Worm (Caenorhabditis elegans) whole organism, L4 larva: ENCODE measurements around the gene F41C3.2.

Source experiments
- F44E2.7 ChIP-seq: fragments of 200-800 bp; sonication (Bioruptor generic); IDR thresholded peaks from 2 replicates; pipeline ENCODE4 v2.1.2; 2022; ENCODE audit warnings: missing genetic modification characterization, missing compliant biosample characterization
- T20F7.1 ChIP-seq: fragments of 200-800 bp; sonication (Bioruptor generic); optimal IDR thresholded peaks from 2 replicates; lab custom pipeline; 2018; ENCODE audit warnings: mild to moderate bottlenecking, missing genetic modification characterization, missing compliant biosample characterization
- Y5F2A.4 ChIP-seq: fragments of 200-800 bp; sonication (Bioruptor generic); optimal IDR thresholded peaks from 2 replicates; lab custom pipeline; 2018; ENCODE audit warnings: mild to moderate bottlenecking, missing genetic modification characterization, missing compliant biosample characterization
- aha-1 ChIP-seq: fragments of 150-350 bp; peaks from one replicate; lab custom pipeline; 2014; ENCODE audit warnings: missing biosample characterization, missing genetic modification characterization
- ama-1 ChIP-seq: fragments of 150-350 bp; optimal IDR thresholded peaks from 2 replicates; lab custom pipeline; 2014; ENCODE audit warnings: inconsistent platforms, mixed read lengths
- attf-4 ChIP-seq: sonication (generic microtip); optimal IDR thresholded peaks from 3 replicates; lab custom pipeline; 2017; ENCODE audit warnings: missing biosample characterization, missing genetic modification characterization
- ceh-20 ChIP-seq: fragments of 200-800 bp; sonication (Bioruptor generic); IDR thresholded peaks from 2 replicates; pipeline ENCODE4 v1.3.6; 2022; ENCODE audit warnings: missing genetic modification reagents, missing genetic modification characterization, missing compliant biosample characterization
- ceh-32 ChIP-seq: sonication (generic microtip); optimal IDR thresholded peaks from 2 replicates; lab custom pipeline; 2016; ENCODE audit warnings: mild to moderate bottlenecking, missing genetic modification characterization, missing compliant biosample characterization; ENCODE audit not compliant: poor library complexity
- ceh-44 ChIP-seq: fragments of 200-800 bp; sonication (Bioruptor generic); IDR thresholded peaks from 2 replicates; pipeline ENCODE4 v1.3.6; 2022; ENCODE audit warnings: missing genetic modification reagents, missing genetic modification characterization, missing compliant biosample characterization
- ctbp-1 ChIP-seq: fragments of 200-800 bp; sonication (Bioruptor generic); IDR thresholded peaks from 2 replicates; pipeline ENCODE4 v1.3.6; 2022; ENCODE audit warnings: missing genetic modification reagents, missing genetic modification characterization, missing compliant biosample characterization
- daf-16 ChIP-seq, 3 experiments: sonication (generic microtip); optimal IDR thresholded peaks; 2 replicates each; lab custom pipeline; 2016 to 2017; ENCODE audit warnings: missing genetic modification characterization in 3 of 3, missing genetic modification reagents in 3 of 3, mild to moderate bottlenecking in 2 of 3, missing compliant biosample characterization in 2 of 3, missing biosample characterization in 1 of 3, moderate library complexity in 1 of 3
- dmd-6 ChIP-seq: fragments of 200-800 bp; sonication (Bioruptor generic); IDR thresholded peaks from 2 replicates; pipeline ENCODE4 v1.3.6; 2022; ENCODE audit warnings: missing genetic modification reagents, missing genetic modification characterization, missing compliant biosample characterization
- dve-1 ChIP-seq: sonication (generic microtip); optimal IDR thresholded peaks from 2 replicates; lab custom pipeline; 2017; ENCODE audit warnings: antibody characterized with exemption, mild to moderate bottlenecking, missing genetic modification characterization, missing compliant biosample characterization; ENCODE audit not compliant: insufficient read depth
- egl-43 ChIP-seq: fragments of 200-800 bp; sonication (Bioruptor generic); IDR thresholded peaks from 2 replicates; pipeline ENCODE4 v1.3.6; 2022; ENCODE audit warnings: missing genetic modification reagents, missing genetic modification characterization, missing compliant biosample characterization
- fos-1 ChIP-seq: fragments of 150-350 bp; optimal IDR thresholded peaks from 2 replicates; lab custom pipeline; 2014; ENCODE audit warnings: missing biosample characterization, missing genetic modification characterization
- hlh-11 ChIP-seq: fragments of 200-800 bp; sonication (Bioruptor generic); optimal IDR thresholded peaks from 2 replicates; lab custom pipeline; 2018; ENCODE audit warnings: mild to moderate bottlenecking, missing genetic modification characterization, missing compliant biosample characterization
- hlh-30 ChIP-seq: sonication (generic microtip); optimal IDR thresholded peaks from 2 replicates; lab custom pipeline; 2017; ENCODE audit warnings: antibody characterized with exemption, mild to moderate bottlenecking, missing genetic modification characterization, missing compliant biosample characterization; ENCODE audit not compliant: insufficient read depth
- hmg-1.1 ChIP-seq: fragments of 200-800 bp; sonication (Bioruptor generic); IDR thresholded peaks from 2 replicates; pipeline ENCODE4 v1.3.6; 2022; ENCODE audit warnings: missing genetic modification reagents, missing genetic modification characterization, missing compliant biosample characterization
- lin-1 ChIP-seq: fragments of 200-800 bp; sonication (Bioruptor generic); IDR thresholded peaks from 2 replicates; pipeline ENCODE4 v1.3.6; 2022; ENCODE audit warnings: missing genetic modification reagents, missing genetic modification characterization, missing compliant biosample characterization
- lin-13 ChIP-seq: fragments of 150-350 bp; optimal IDR thresholded peaks from 2 replicates; lab custom pipeline; 2014; ENCODE audit warnings: missing biosample characterization, missing genetic modification reagents, missing genetic modification characterization
- lin-15B ChIP-seq: fragments of 150-350 bp; sonication (generic microtip); optimal IDR thresholded peaks from 3 replicates; lab custom pipeline; 2014; ENCODE audit warnings: missing biosample characterization, missing genetic modification characterization
- lin-29 ChIP-seq: fragments of 200-800 bp; sonication (Bioruptor generic); IDR thresholded peaks from 2 replicates; pipeline ENCODE4 v1.3.6; 2022; ENCODE audit warnings: missing genetic modification reagents, missing genetic modification characterization, missing compliant biosample characterization
- lin-38 ChIP-seq: fragments of 200-800 bp; sonication (Bioruptor generic); IDR thresholded peaks from 2 replicates; pipeline ENCODE4 v1.3.6; 2022; ENCODE audit warnings: missing genetic modification reagents, missing genetic modification characterization, missing compliant biosample characterization
- lsy-2 ChIP-seq, 2 experiments: fragments of 150-350 bp in 1 of 2; sonication (generic microtip) in 1 of 2; optimal IDR thresholded peaks; 2 replicates each; lab custom pipeline; 2014 to 2017; ENCODE audit warnings: missing biosample characterization in 2 of 2, missing genetic modification characterization in 2 of 2
- mdl-1 ChIP-seq, 2 experiments: fragments of 150-350 bp in 1 of 2; sonication (generic microtip) in 1 of 2; optimal IDR thresholded peaks; 2 replicates each; lab custom pipeline; 2014 to 2017; ENCODE audit warnings: missing biosample characterization in 2 of 2, missing genetic modification characterization in 2 of 2
- mep-1 ChIP-seq: fragments of 150-350 bp; sonication (generic microtip); optimal IDR thresholded peaks from 3 replicates; lab custom pipeline; 2014; ENCODE audit warnings: missing biosample characterization, missing genetic modification characterization
- mxl-3 ChIP-seq: fragments of 200-800 bp; sonication (Bioruptor generic); optimal IDR thresholded peaks from 2 replicates; lab custom pipeline; 2018; ENCODE audit warnings: mild to moderate bottlenecking, missing genetic modification characterization, missing compliant biosample characterization
- nhr-10 ChIP-seq: fragments of 150-350 bp; optimal IDR thresholded peaks from 2 replicates; lab custom pipeline; 2014; ENCODE audit warnings: missing biosample characterization, missing genetic modification characterization
- nhr-102 ChIP-seq: sonication (generic microtip); optimal IDR thresholded peaks from 2 replicates; lab custom pipeline; 2016; ENCODE audit warnings: mild to moderate bottlenecking, missing genetic modification characterization, moderate library complexity, missing compliant biosample characterization
- nhr-11 ChIP-seq: fragments of 150-350 bp; optimal IDR thresholded peaks from 2 replicates; lab custom pipeline; 2014; ENCODE audit warnings: missing biosample characterization, missing genetic modification characterization
- nhr-237 ChIP-seq: sonication (generic microtip); optimal IDR thresholded peaks from 2 replicates; lab custom pipeline; 2017; ENCODE audit warnings: missing biosample characterization, missing genetic modification characterization
- nhr-28 ChIP-seq: fragments of 150-350 bp; optimal IDR thresholded peaks from 2 replicates; lab custom pipeline; 2014; ENCODE audit warnings: missing biosample characterization, missing genetic modification characterization
- nhr-42 ChIP-seq: fragments of 200-800 bp; sonication (Bioruptor generic); IDR thresholded peaks from 2 replicates; pipeline ENCODE4 v1.3.6; 2022; ENCODE audit warnings: missing genetic modification characterization, missing compliant biosample characterization
- nhr-48 ChIP-seq: sonication (generic microtip); optimal IDR thresholded peaks from 2 replicates; lab custom pipeline; 2016; ENCODE audit warnings: mild to moderate bottlenecking, missing genetic modification characterization, missing compliant biosample characterization
- nhr-76 ChIP-seq: fragments of 150-350 bp; optimal IDR thresholded peaks from 2 replicates; lab custom pipeline; 2014; ENCODE audit warnings: missing biosample characterization, missing genetic modification characterization
- nhr-77 ChIP-seq: fragments of 150-350 bp; optimal IDR thresholded peaks from 2 replicates; lab custom pipeline; 2014; ENCODE audit warnings: missing biosample characterization, missing genetic modification characterization
- php-3 ChIP-seq: fragments of 200-800 bp; sonication (Bioruptor generic); IDR thresholded peaks from 2 replicates; pipeline ENCODE4 v1.3.6; 2022; ENCODE audit warnings: missing genetic modification reagents, missing genetic modification characterization, missing compliant biosample characterization
- set-16 ChIP-seq: fragments of 200-800 bp; sonication (Bioruptor generic); IDR thresholded peaks from 2 replicates; pipeline ENCODE4 v1.3.6; 2022; ENCODE audit warnings: missing genetic modification reagents, missing genetic modification characterization, missing compliant biosample characterization
- tra-1 ChIP-seq: fragments of 200-800 bp; sonication (Bioruptor generic); IDR thresholded peaks from 2 replicates; pipeline ENCODE4 v1.3.6; 2022; ENCODE audit warnings: missing genetic modification reagents, missing genetic modification characterization, missing compliant biosample characterization
- unc-130 ChIP-seq: sonication (generic microtip); optimal IDR thresholded peaks from 2 replicates; lab custom pipeline; 2016; ENCODE audit warnings: missing genetic modification reagents, missing genetic modification characterization, missing compliant biosample characterization
- vab-7 ChIP-seq: fragments of 200-800 bp; sonication (Bioruptor generic); IDR thresholded peaks from 2 replicates; pipeline ENCODE4 v1.3.6; 2022; ENCODE audit warnings: missing genetic modification reagents, missing genetic modification characterization, missing compliant biosample characterization
- zag-1 ChIP-seq: fragments of 150-350 bp; optimal IDR thresholded peaks from 2 replicates; lab custom pipeline; 2014; ENCODE audit warnings: missing biosample characterization, missing genetic modification characterization
- zip-11 ChIP-seq: fragments of 200-800 bp; sonication (Bioruptor generic); IDR thresholded peaks from 2 replicates; pipeline ENCODE4 v1.3.6; 2022; ENCODE audit warnings: missing genetic modification characterization, missing compliant biosample characterization
- zip-2 ChIP-seq: fragments of 150-350 bp; optimal IDR thresholded peaks from 2 replicates; lab custom pipeline; 2014; ENCODE audit warnings: missing biosample characterization, missing genetic modification characterization

F41C3.2 gene

DNA sequence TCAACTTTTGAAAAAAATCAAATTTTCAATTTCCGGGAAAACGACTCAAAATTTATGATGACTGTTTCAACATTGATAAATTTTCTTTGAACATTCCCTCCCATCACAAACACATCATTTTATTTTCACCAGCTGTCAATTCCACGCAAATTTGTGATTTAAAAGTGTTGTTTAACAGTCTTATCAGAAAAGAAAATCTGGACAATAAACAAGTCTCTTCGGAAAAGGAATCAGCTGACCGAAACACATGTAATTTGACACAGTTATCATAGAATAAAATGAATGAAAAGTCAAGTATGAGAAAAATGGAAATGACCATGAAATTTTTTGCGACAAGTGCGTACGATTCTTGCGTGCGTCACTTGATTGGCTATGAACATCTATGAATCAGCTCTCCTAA is 19.3 kb downstream of the F41C3.2 start:
- TF ChIP-seq ceh-20 (GFP tag; lab: Robert Waterston, UW) (no peak), vab-7 (GFP tag; lab: Robert Waterston, UW) (no peak), hlh-30 (tag; lab: Kevin White, UChicago) (peak; percentile 59), tra-1 (GFP tag; lab: Robert Waterston, UW) (peak; percentile 80; the same call in 1 of the 2 replicates), unc-130 (GFP tag; lab: Kevin White, UChicago) (no peak), php-3 (GFP tag; lab: Robert Waterston, UW) (peak; percentile 91), zip-2 (tag; lab: Kevin White, UChicago) (no peak), daf-16 (GFP tag; optimal IDR thresholded peaks at IDR 0.05; lab: Kevin White, UChicago) (peak in 1 of 2 experiments; percentile 53), daf-16 (tag; optimal IDR thresholded peaks at IDR 0.05; lab: Kevin White, UChicago) (peak; percentile 96), fos-1 (tag; lab: Kevin White, UChicago) (no peak), lin-1 (peak; percentile 87), Y5F2A.4 (GFP tag; lab: Kevin White, UChicago) (no peak), F44E2.7 (GFP tag; lab: Robert Waterston, UW) (no peak), hlh-11 (peak; percentile 73), set-16 (no peak), nhr-28 (tag; lab: Kevin White, UChicago) (peak; percentile 79), ama-1 (lab: Kevin White, UChicago) (no peak), ceh-44 (no peak), aha-1 (tag; lab: Kevin White, UChicago) (no peak), nhr-11 (tag; lab: Kevin White, UChicago) (no peak), nhr-237 (tag; lab: Kevin White, UChicago) (no peak), ctbp-1 (GFP tag; lab: Robert Waterston, UW) (no peak), lsy-2 (tag; optimal IDR thresholded peaks at IDR 0.05; lab: Kevin White, UChicago) (peak in 1 of 2 experiments; percentile 5), nhr-10 (tag; lab: Kevin White, UChicago) (no peak), mdl-1 (tag; optimal IDR thresholded peaks at IDR 0.05; lab: Kevin White, UChicago) (peak in 1 of 2 experiments; percentile 62), mep-1 (tag; lab: Kevin White, UChicago) (no peak), nhr-77 (tag; lab: Kevin White, UChicago) (peak; percentile 44), lin-15B (tag; lab: Kevin White, UChicago) (no peak), attf-4 (tag; lab: Kevin White, UChicago) (no peak), T20F7.1 (GFP tag; lab: Kevin White, UChicago) (peak; percentile 42), ceh-32 (tag; lab: Kevin White, UChicago) (no peak), nhr-102 (tag; lab: Kevin White, UChicago) (peak; percentile 61), hmg-1.1 (GFP tag; lab: Robert Waterston, UW) (no peak), nhr-76 (tag; lab: Kevin White, UChicago) (no peak), dve-1 (peak; percentile 84), nhr-48 (tag; lab: Kevin White, UChicago) (peak; percentile 25), lin-13 (GFP tag; lab: Kevin White, UChicago) (no peak), mxl-3 (GFP tag; lab: Kevin White, UChicago) (no peak), lin-38 (GFP tag; lab: Robert Waterston, UW) (no peak), zip-11 (GFP tag; lab: Robert Waterston, UW) (no peak), nhr-42 (no peak), egl-43 (GFP tag; lab: Robert Waterston, UW) (no peak), dmd-6 (GFP tag; lab: Robert Waterston, UW) (peak; percentile 97), zag-1 (tag; lab: Kevin White, UChicago) (no peak), lin-29 (GFP tag; lab: Robert Waterston, UW) (no peak)
